Fruit fly (Drosophila melanogaster): ENCODE data around the gene ACXB.

DNA sequence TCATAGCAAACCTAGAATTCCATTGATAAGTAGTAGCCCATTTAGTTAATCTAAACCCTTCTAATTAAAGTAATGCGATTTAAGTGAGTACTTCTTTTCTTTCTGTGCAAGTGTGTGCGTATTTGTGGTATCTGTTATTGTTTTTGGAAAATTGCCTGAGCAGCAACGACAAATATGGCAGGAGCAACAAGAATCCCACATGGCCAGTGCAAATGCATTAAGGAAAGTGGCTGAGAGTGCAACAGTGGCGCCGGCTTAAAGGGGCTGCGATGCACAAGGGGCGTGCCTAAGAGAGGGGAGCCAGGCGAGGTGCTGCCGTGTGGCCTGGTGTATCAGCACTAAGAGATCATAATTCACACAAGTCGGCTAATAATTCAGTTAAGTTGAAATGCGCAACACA lies 53.0 kb downstream of the ACXB start:
- no peak for TF ChIP-seq CG8478 (optimal IDR thresholded peaks at IDR 0.05)
- TF ChIP-seq CTCF (optimal IDR thresholded peaks at IDR 0.05): no peak
